Worm (Caenorhabditis elegans) whole organism, mixed stage, embryonic: ENCODE measurements around the gene tlp-1.

ENCODE experiments used
- blmp-1 ChIP-seq: fragments of 150-350 bp; optimal IDR thresholded peaks from 2 replicates; lab custom pipeline; 2014; ENCODE audit warnings: missing biosample characterization, missing genetic modification characterization
- elt-3 ChIP-seq: fragments of 150-350 bp; optimal IDR thresholded peaks from 2 replicates; lab custom pipeline; 2014; ENCODE audit warnings: missing biosample characterization, missing genetic modification characterization
- lin-13 ChIP-seq: fragments of 150-350 bp; optimal IDR thresholded peaks from 2 replicates; lab custom pipeline; 2014; ENCODE audit warnings: missing biosample characterization, missing genetic modification characterization
- mep-1 ChIP-seq: fragments of 150-350 bp; optimal IDR thresholded peaks from 2 replicates; lab custom pipeline; 2017; ENCODE audit warnings: missing biosample characterization, missing genetic modification reagents, missing genetic modification characterization, inconsistent platforms
- mls-2 ChIP-seq: sonication (generic microtip); optimal IDR thresholded peaks from 2 replicates; lab custom pipeline; 2016; ENCODE audit warnings: mild to moderate bottlenecking, missing genetic modification characterization, moderate library complexity, missing compliant biosample characterization
- nhr-237 ChIP-seq: fragments of 150-350 bp; optimal IDR thresholded peaks from 2 replicates; lab custom pipeline; 2014; ENCODE audit warnings: missing biosample characterization, missing genetic modification characterization
- snpc-4 ChIP-seq: fragments of 150-350 bp; optimal IDR thresholded peaks from 2 replicates; lab custom pipeline; 2014; ENCODE audit warnings: missing biosample characterization, missing genetic modification characterization
- unc-39 ChIP-seq: fragments of 150-350 bp; optimal IDR thresholded peaks from 2 replicates; lab custom pipeline; 2014; ENCODE audit warnings: missing biosample characterization, missing genetic modification characterization
- ztf-11 ChIP-seq: fragments of 150-350 bp; optimal IDR thresholded peaks from 2 replicates; lab custom pipeline; 2014; ENCODE audit warnings: missing biosample characterization, missing genetic modification characterization

ce11 chrIV:13727865-13728264 lies 24.0 kb upstream of the tlp-1 start:
- TF ChIP-seq unc-39 (tag; lab: Kevin White, UChicago) (no peak), mep-1 (tag; lab: Kevin White, UChicago) (no peak), snpc-4 (tag; lab: Kevin White, UChicago) (no peak), nhr-237 (tag; lab: Kevin White, UChicago) (no peak), lin-13 (tag; lab: Kevin White, UChicago) (no peak), elt-3 (tag; lab: Kevin White, UChicago) (no peak), blmp-1 (tag; lab: Kevin White, UChicago) (no peak), ztf-11 (no peak), mls-2 (no peak)
